Worm (Caenorhabditis elegans) whole organism, L2 larva: Measurements from ENCODE around the gene nprl-2.

ENCODE experiments used
- ZK546.5 ChIP-seq: sonication (generic microtip); optimal IDR thresholded peaks from 2 replicates; lab custom pipeline; 2017; ENCODE audit warnings: missing biosample characterization, missing genetic modification characterization
- ama-1 ChIP-seq: fragments of 150-350 bp; optimal IDR thresholded peaks from 2 replicates; lab custom pipeline; 2018; ENCODE audit warnings: inconsistent platforms
- dmd-4 ChIP-seq: sonication (generic microtip); optimal IDR thresholded peaks from 2 replicates; lab custom pipeline; 2017; ENCODE audit warnings: missing biosample characterization, missing genetic modification characterization
- elt-1 ChIP-seq: fragments of 150-350 bp; optimal IDR thresholded peaks from 2 replicates; lab custom pipeline; 2014; ENCODE audit warnings: missing biosample characterization, missing genetic modification characterization
- lsy-2 ChIP-seq, 2 experiments: fragments of 150-350 bp in 1 of 2; sonication (generic microtip) in 1 of 2; optimal IDR thresholded peaks; 2 replicates each; lab custom pipeline; 2014 to 2017; ENCODE audit warnings: missing biosample characterization in 2 of 2, missing genetic modification characterization in 2 of 2
- mdl-1 ChIP-seq, 2 experiments: fragments of 150-350 bp in 1 of 2; sonication (generic microtip) in 1 of 2; optimal IDR thresholded peaks; 2 replicates each; lab custom pipeline; 2017; ENCODE audit warnings: missing biosample characterization in 2 of 2, missing genetic modification characterization in 2 of 2
- nhr-77 ChIP-seq: fragments of 150-350 bp; optimal IDR thresholded peaks from 2 replicates; lab custom pipeline; 2014; ENCODE audit warnings: missing biosample characterization, missing genetic modification characterization
- skn-1 ChIP-seq: sonication (generic microtip); optimal IDR thresholded peaks from 2 replicates; lab custom pipeline; 2017; ENCODE audit warnings: missing biosample characterization, missing genetic modification characterization
- unc-62 ChIP-seq: fragments of 150-350 bp; optimal IDR thresholded peaks from 2 replicates; lab custom pipeline; 2014; ENCODE audit warnings: missing biosample characterization, missing genetic modification reagents, missing genetic modification characterization
- zag-1 ChIP-seq: fragments of 150-350 bp; optimal IDR thresholded peaks from 2 replicates; lab custom pipeline; 2014; ENCODE audit warnings: missing biosample characterization, missing genetic modification characterization
- ztf-4 ChIP-seq: fragments of 150-350 bp; optimal IDR thresholded peaks from 2 replicates; lab custom pipeline; 2014; ENCODE audit warnings: missing biosample characterization, missing genetic modification characterization

DNA sequence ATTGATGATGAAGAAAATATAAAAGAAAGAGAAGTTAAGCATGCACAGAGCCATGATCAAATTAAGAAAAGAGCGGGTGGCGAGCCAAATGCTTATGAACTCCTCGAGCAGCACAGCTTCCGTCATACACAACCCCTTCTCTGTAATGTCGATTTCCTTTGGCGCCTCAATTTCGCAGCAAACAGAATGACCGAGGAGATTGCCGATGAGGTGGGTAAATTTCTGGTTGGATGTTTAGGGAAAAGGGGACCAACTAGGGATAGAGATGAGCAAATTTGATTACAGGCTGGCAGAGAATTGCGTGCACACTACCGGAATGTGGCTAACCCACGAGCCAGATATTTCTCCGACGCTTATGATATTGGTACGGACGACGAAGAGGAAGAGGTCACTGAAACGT is 48.8 kb downstream of the nprl-2 start:
- TF ChIP-seq zag-1 (tag; lab: Kevin White, UChicago), result no peak
- no peak for TF ChIP-seq mdl-1 (tag; optimal IDR thresholded peaks at IDR 0.05; lab: Kevin White, UChicago)
- TF ChIP-seq unc-62 (GFP tag; lab: Kevin White, UChicago), result no peak
- no peak for TF ChIP-seq ztf-4 (tag; lab: Kevin White, UChicago)
- no peak for TF ChIP-seq ama-1
- no peak for TF ChIP-seq dmd-4 (tag; lab: Kevin White, UChicago)
- TF ChIP-seq elt-1 (tag; lab: Kevin White, UChicago), result no peak
- TF ChIP-seq nhr-77 (tag; lab: Kevin White, UChicago), result no peak
- TF ChIP-seq ZK546.5 (tag; lab: Kevin White, UChicago), result no peak
- no peak for TF ChIP-seq lsy-2 (tag; optimal IDR thresholded peaks at IDR 0.05; lab: Kevin White, UChicago)
- TF ChIP-seq skn-1 (tag; lab: Kevin White, UChicago), result no peak
